Fruit fly (Drosophila melanogaster) whole organism, embryonic: ENCODE measurements around the gene odd.

ENCODE experiments used
- Asciz ChIP-seq: fragments of 200-800 bp; sonication (Bioruptor generic); optimal IDR thresholded peaks from 2 replicates; lab custom pipeline; 2017; ENCODE audit warnings: missing biosample characterization, mild to moderate bottlenecking, missing genetic modification characterization, missing genetic modification reagents
- Bgb ChIP-seq: fragments of 200-800 bp; sonication (Bioruptor generic); IDR thresholded peaks from 2 replicates; pipeline ENCODE4 v1.3.6; 2022; ENCODE audit warnings: missing biosample characterization, missing genetic modification characterization; ENCODE audit not compliant: partially characterized antibody
- BtbVII ChIP-seq: fragments of 200-800 bp; sonication (Bioruptor generic); optimal IDR thresholded peaks from 3 replicates; lab custom pipeline; 2017; ENCODE audit warnings: missing biosample characterization, mild to moderate bottlenecking, missing genetic modification characterization
- CG11085 ChIP-seq: fragments of 200-800 bp; sonication (Bioruptor generic); IDR thresholded peaks from 2 replicates; pipeline ENCODE4 v1.3.6; 2022; ENCODE audit warnings: missing biosample characterization, missing genetic modification characterization
- CG11696 ChIP-seq: fragments of 200-800 bp; sonication (Bioruptor generic); IDR thresholded peaks from 2 replicates; pipeline ENCODE4 v1.3.6; 2022; ENCODE audit warnings: missing biosample characterization, missing genetic modification characterization
- CG12155 ChIP-seq: fragments of 200-800 bp; sonication (Bioruptor generic); optimal IDR thresholded peaks from 3 replicates; lab custom pipeline; 2016; ENCODE audit warnings: missing biosample characterization, missing genetic modification characterization
- CG1233 ChIP-seq: fragments of 200-800 bp; sonication (Bioruptor generic); optimal IDR thresholded peaks from 4 replicates; lab custom pipeline; 2018; ENCODE audit warnings: missing biosample characterization, mild to moderate bottlenecking, missing genetic modification characterization
- CG14710 ChIP-seq: fragments of 200-800 bp; sonication (Bioruptor generic); optimal IDR thresholded peaks from 3 replicates; lab custom pipeline; 2019; ENCODE audit warnings: missing biosample characterization, mild to moderate bottlenecking, missing genetic modification characterization, moderate library complexity
- CG14860 ChIP-seq: fragments of 200-800 bp; sonication (Bioruptor generic); IDR thresholded peaks from 3 replicates; pipeline ENCODE4 v1.3.6; 2022; ENCODE audit warnings: missing biosample characterization, missing genetic modification characterization; ENCODE audit not compliant: partially characterized antibody
- CG1529 ChIP-seq: fragments of 200-800 bp; sonication (Bioruptor generic); optimal IDR thresholded peaks from 3 replicates; lab custom pipeline; 2018; ENCODE audit warnings: missing biosample characterization, missing genetic modification characterization
- CG1603 ChIP-seq: fragments of 200-800 bp; sonication (Bioruptor generic); optimal IDR thresholded peaks from 2 replicates; lab custom pipeline; 2019; ENCODE audit warnings: missing biosample characterization, mild to moderate bottlenecking, missing genetic modification characterization, moderate library complexity
- CG17361 ChIP-seq: fragments of 200-800 bp; sonication (Bioruptor generic); IDR thresholded peaks from 3 replicates; pipeline ENCODE4 v1.3.6; 2022; ENCODE audit warnings: missing biosample characterization, missing genetic modification characterization
- CG17385 ChIP-seq: fragments of 200-800 bp; sonication (Bioruptor generic); optimal IDR thresholded peaks from 3 replicates; lab custom pipeline; 2018; ENCODE audit warnings: missing biosample characterization, mild to moderate bottlenecking, missing genetic modification characterization
- CG2202 ChIP-seq: fragments of 200-800 bp; sonication (Bioruptor generic); optimal IDR thresholded peaks from 2 replicates; lab custom pipeline; 2018; ENCODE audit warnings: missing biosample characterization, mild to moderate bottlenecking, missing genetic modification characterization
- CG3065 ChIP-seq: fragments of 200-800 bp; sonication (Bioruptor generic); optimal IDR thresholded peaks from 2 replicates; lab custom pipeline; 2016; ENCODE audit warnings: missing biosample characterization, missing genetic modification characterization
- CG3995 ChIP-seq: fragments of 200-800 bp; sonication (Bioruptor generic); optimal IDR thresholded peaks from 3 replicates; lab custom pipeline; 2016; ENCODE audit warnings: missing biosample characterization, missing genetic modification characterization
- CG6689 ChIP-seq: fragments of 200-800 bp; sonication (Bioruptor generic); IDR thresholded peaks from 2 replicates; pipeline ENCODE4 v1.3.6; 2022; ENCODE audit warnings: missing biosample characterization, missing genetic modification characterization
- CG7839 ChIP-seq: fragments of 200-800 bp; sonication (Bioruptor generic); optimal IDR thresholded peaks from 3 replicates; lab custom pipeline; 2018; ENCODE audit warnings: missing biosample characterization, mild to moderate bottlenecking, missing genetic modification characterization, moderate library complexity
- CG8089 ChIP-seq: fragments of 200-800 bp; sonication (Bioruptor generic); optimal IDR thresholded peaks from 3 replicates; lab custom pipeline; 2016; ENCODE audit warnings: missing biosample characterization, missing genetic modification characterization
- CG8290 ChIP-seq, 3 experiments: fragments of 200-800 bp; sonication (Bioruptor generic); optimal IDR thresholded peaks; 2 replicates each; lab custom pipeline; 2016 to 2019; ENCODE audit warnings: missing biosample characterization in 3 of 3, missing genetic modification characterization in 3 of 3, mild to moderate bottlenecking in 2 of 3, moderate library complexity in 1 of 3
- CG8388 ChIP-seq: fragments of 200-800 bp; sonication (Bioruptor generic); optimal IDR thresholded peaks from 2 replicates; lab custom pipeline; 2019; ENCODE audit warnings: missing biosample characterization, mild to moderate bottlenecking, missing genetic modification characterization, moderate library complexity
- CHES-1-like ChIP-seq: fragments of 200-800 bp; sonication (Bioruptor generic); optimal IDR thresholded peaks from 2 replicates; lab custom pipeline; 2016; ENCODE audit warnings: missing biosample characterization, missing genetic modification characterization
- Dip2 ChIP-seq: fragments of 200-800 bp; sonication (Bioruptor generic); IDR thresholded peaks from 2 replicates; pipeline ENCODE4 v1.3.6; 2022; ENCODE audit warnings: missing biosample characterization, missing genetic modification characterization
- Gsc ChIP-seq: fragments of 200-800 bp; sonication (Bioruptor generic); IDR thresholded peaks from 2 replicates; pipeline ENCODE4 v1.3.6; 2022; ENCODE audit warnings: missing biosample characterization, missing genetic modification characterization
- H15 ChIP-seq: fragments of 200-800 bp; sonication (Bioruptor generic); IDR thresholded peaks from 3 replicates; pipeline ENCODE4 v1.3.6; 2022; ENCODE audit warnings: missing biosample characterization, missing genetic modification characterization
- HLH3B ChIP-seq: fragments of 200-800 bp; sonication (Bioruptor generic); IDR thresholded peaks from 2 replicates; pipeline ENCODE4 v1.3.6; 2022; ENCODE audit warnings: missing biosample characterization, missing genetic modification characterization
- Lhr ChIP-seq: fragments of 200-800 bp; sonication (Bioruptor generic); optimal IDR thresholded peaks from 3 replicates; lab custom pipeline; 2017; ENCODE audit warnings: mild to moderate bottlenecking, missing biosample characterization, missing genetic modification reagents, missing genetic modification characterization
- Max ChIP-seq: fragments of 200-800 bp; sonication (Bioruptor generic); optimal IDR thresholded peaks from 2 replicates; lab custom pipeline; 2016; ENCODE audit warnings: missing biosample characterization, mild to moderate bottlenecking, missing genetic modification characterization
- NC2α ChIP-seq: fragments of 200-800 bp; sonication (Bioruptor generic); optimal IDR thresholded peaks from 2 replicates; lab custom pipeline; 2016; ENCODE audit warnings: missing biosample characterization, missing genetic modification characterization
- NfI ChIP-seq: fragments of 200-800 bp; sonication (Bioruptor generic); optimal IDR thresholded peaks from 3 replicates; lab custom pipeline; 2018; ENCODE audit warnings: missing biosample characterization, mild to moderate bottlenecking, missing genetic modification characterization, moderate library complexity
- br ChIP-seq: fragments of >200 bp; optimal IDR thresholded peaks from 2 replicates; lab custom pipeline; 2017
- btn ChIP-seq: fragments of 200-800 bp; sonication (Bioruptor generic); optimal IDR thresholded peaks from 2 replicates; lab custom pipeline; 2016; ENCODE audit warnings: missing biosample characterization, missing genetic modification characterization
- chm ChIP-seq: fragments of 200-800 bp; sonication (Bioruptor generic); IDR thresholded peaks from 2 replicates; pipeline ENCODE4 v1.3.6; 2022; ENCODE audit warnings: missing biosample characterization, missing genetic modification characterization
- lola ChIP-seq, 3 experiments: fragments of >200 bp in 2 of 3; fragments of 200-800 bp in 1 of 3; sonication (Bioruptor generic) in 1 of 3; optimal IDR thresholded peaks; 2 replicates each; lab custom pipeline; 2017 to 2019; ENCODE audit warnings: missing biosample characterization in 3 of 3, missing genetic modification characterization in 3 of 3, mild to moderate bottlenecking in 1 of 3, moderate library complexity in 1 of 3
- nmo ChIP-seq: fragments of 200-800 bp; sonication (Bioruptor generic); optimal IDR thresholded peaks from 2 replicates; lab custom pipeline; 2018; ENCODE audit warnings: missing biosample characterization, mild to moderate bottlenecking, missing genetic modification characterization, moderate library complexity
- org-1 ChIP-seq: fragments of 200-800 bp; sonication (Bioruptor generic); optimal IDR thresholded peaks from 2 replicates; lab custom pipeline; 2017; ENCODE audit warnings: missing biosample characterization, missing genetic modification characterization
- phol ChIP-seq: fragments of 200-800 bp; sonication (Bioruptor generic); optimal IDR thresholded peaks from 3 replicates; lab custom pipeline; 2018; ENCODE audit warnings: missing biosample characterization, mild to moderate bottlenecking, missing genetic modification characterization, moderate library complexity
- sc ChIP-seq, 3 experiments: fragments of >200 bp in 2 of 3; fragments of 200-800 bp in 1 of 3; sonication (Bioruptor generic) in 1 of 3; optimal IDR thresholded peaks; 2 replicates in 2 of 3; 3 replicates in 1 of 3; lab custom pipeline; 2017; ENCODE audit warnings: mild to moderate bottlenecking in 1 of 3, missing biosample characterization in 1 of 3, missing genetic modification characterization in 1 of 3, missing genetic modification reagents in 1 of 3
- sim ChIP-seq: fragments of 200-800 bp; sonication (Bioruptor generic); IDR thresholded peaks from 2 replicates; pipeline ENCODE4 v1.3.6; 2022; ENCODE audit warnings: missing biosample characterization, missing genetic modification characterization
- stc ChIP-seq: fragments of 200-800 bp; sonication (Bioruptor generic); IDR thresholded peaks from 2 replicates; pipeline ENCODE4 v1.3.6; 2022; ENCODE audit warnings: missing biosample characterization, missing genetic modification characterization
- zen ChIP-seq: fragments of 200-800 bp; sonication (Bioruptor generic); optimal IDR thresholded peaks from 3 replicates; lab custom pipeline; 2018; ENCODE audit warnings: missing biosample characterization, mild to moderate bottlenecking, missing genetic modification characterization, moderate library complexity
- zen2 ChIP-seq: fragments of 200-800 bp; sonication (Bioruptor generic); IDR thresholded peaks from 3 replicates; pipeline ENCODE4 v1.3.6; 2022; ENCODE audit warnings: missing biosample characterization, missing genetic modification characterization; ENCODE audit not compliant: partially characterized antibody

The odd gene

dm6 chr2L:3566532-3566931, 40.0 kb downstream of the odd start (continued):
- TF ChIP-seq CG14710 (tag; lab: Kevin White, UChicago), result peak; percentile 62
- peak; percentile 6 for TF ChIP-seq CG8290 (GFP tag; optimal IDR thresholded peaks at IDR 0.05; lab: Kevin White, UChicago)
- TF ChIP-seq CG8290 (tag; optimal IDR thresholded peaks at IDR 0.05; lab: Kevin White, UChicago), result no peak
- TF ChIP-seq Lhr (GFP tag; lab: Kevin White, UChicago), result peak; percentile 0
- peak; percentile 11 for TF ChIP-seq NfI (GFP tag; lab: Kevin White, UChicago)
- 0 out of 2 replicates have a peak, but pooled peaks have one; percentile 14 for TF ChIP-seq Gsc
- no peak for TF ChIP-seq CG14860 (GFP tag; lab: Robert Waterston, UW)
- TF ChIP-seq CG17385 (GFP tag; lab: Kevin White, UChicago), result peak; percentile 13
- TF ChIP-seq phol (tag; lab: Kevin White, UChicago), result peak; percentile 56
- TF ChIP-seq CG3065 (GFP tag; lab: Kevin White, UChicago), result peak; percentile 17
- peak; percentile 8 for TF ChIP-seq NC2α (GFP tag; lab: Kevin White, UChicago)
- TF ChIP-seq Bgb (GFP tag; lab: Robert Waterston, UW), result no peak
- peak; percentile 51 for TF ChIP-seq CG2202 (tag; lab: Kevin White, UChicago)
- TF ChIP-seq H15 (GFP tag; lab: Robert Waterston, UW), result no peak
- TF ChIP-seq sim (GFP tag; lab: Robert Waterston, UW), result peak; percentile 64
- TF ChIP-seq zen2 (GFP tag; lab: Robert Waterston, UW), result no peak
- TF ChIP-seq org-1 (GFP tag; lab: Kevin White, UChicago), result no peak
- 0 out of 2 replicates have a peak, but pooled peaks have one; percentile 24 for TF ChIP-seq CG11696 (GFP tag; lab: Robert Waterston, UW)
- TF ChIP-seq CG12155, result no peak
- peak; percentile 57 for TF ChIP-seq nmo (GFP tag; lab: Kevin White, UChicago)
- TF ChIP-seq btn, result peak; percentile 12
- TF ChIP-seq CG8388 (GFP tag; lab: Kevin White, UChicago), result peak; percentile 20
- peak; percentile 15 for TF ChIP-seq Max (GFP tag; lab: Kevin White, UChicago)
- peak in 1 of 3 experiments; percentile 76 for TF ChIP-seq lola (GFP tag; optimal IDR thresholded peaks at IDR 0.05; lab: Kevin White, UChicago)
- TF ChIP-seq CG11085, result no peak
- TF ChIP-seq HLH3B (GFP tag; lab: Robert Waterston, UW), result 0 out of 2 replicates have a peak, but pooled peaks have one; percentile 11
- peak; percentile 46; the same call in 1 of the 2 replicates for TF ChIP-seq CG6689 (GFP tag; lab: Robert Waterston, UW)
- peak; percentile 13 for TF ChIP-seq CG8089
- TF ChIP-seq zen (tag; lab: Kevin White, UChicago), result peak; percentile 45

DNA sequence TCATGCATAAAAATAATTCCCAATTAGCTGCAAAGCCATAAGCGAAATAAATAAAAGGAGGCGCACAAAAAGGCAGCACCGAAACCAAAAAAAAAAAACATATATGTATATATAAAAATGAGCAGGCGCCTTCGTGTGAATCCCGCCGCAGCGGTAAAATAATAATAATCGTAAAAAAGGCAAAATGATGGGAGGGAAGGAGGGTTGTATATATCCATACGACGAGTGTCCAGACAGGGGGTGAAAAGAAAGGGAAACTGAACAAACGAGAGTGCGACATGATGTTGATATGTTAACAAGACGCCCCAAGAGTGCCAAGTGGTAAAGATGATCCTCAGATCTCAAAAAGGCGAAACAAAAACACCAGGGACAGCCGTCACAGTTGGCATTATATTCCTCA, 42.0 kb downstream of the odd start:
- no peak for TF ChIP-seq CG1603 (tag; lab: Kevin White, UChicago)
- TF ChIP-seq BtbVII, result no peak
- no peak for TF ChIP-seq CG1529 (GFP tag; lab: Kevin White, UChicago)
- TF ChIP-seq CG11085, result no peak
- TF ChIP-seq CG7839 (tag; lab: Kevin White, UChicago), result no peak
- TF ChIP-seq Asciz (GFP tag; lab: Kevin White, UChicago), result no peak
- no peak for TF ChIP-seq Dip2 (GFP tag; lab: Robert Waterston, UW)
- TF ChIP-seq CHES-1-like (GFP tag; lab: Kevin White, UChicago), result no peak
- no peak for TF ChIP-seq stc (GFP tag; lab: Robert Waterston, UW)
- TF ChIP-seq sc (optimal IDR thresholded peaks at IDR 0.05; lab: Kevin White, UChicago), result no peak
- TF ChIP-seq sc (GFP tag; optimal IDR thresholded peaks at IDR 0.05; lab: Kevin White, UChicago), result no peak
- no peak for TF ChIP-seq CG3995 (GFP tag; lab: Kevin White, UChicago)
- no peak for TF ChIP-seq CG1233
- no peak for TF ChIP-seq chm (GFP tag; lab: Robert Waterston, UW)
- TF ChIP-seq CG17361 (GFP tag; lab: Robert Waterston, UW), result no peak
- no peak for TF ChIP-seq br (lab: Kevin White, UChicago)
